Comparison of ENCODE assay signal across 1 fruit fly cellular context in the genomic region with DNA sequence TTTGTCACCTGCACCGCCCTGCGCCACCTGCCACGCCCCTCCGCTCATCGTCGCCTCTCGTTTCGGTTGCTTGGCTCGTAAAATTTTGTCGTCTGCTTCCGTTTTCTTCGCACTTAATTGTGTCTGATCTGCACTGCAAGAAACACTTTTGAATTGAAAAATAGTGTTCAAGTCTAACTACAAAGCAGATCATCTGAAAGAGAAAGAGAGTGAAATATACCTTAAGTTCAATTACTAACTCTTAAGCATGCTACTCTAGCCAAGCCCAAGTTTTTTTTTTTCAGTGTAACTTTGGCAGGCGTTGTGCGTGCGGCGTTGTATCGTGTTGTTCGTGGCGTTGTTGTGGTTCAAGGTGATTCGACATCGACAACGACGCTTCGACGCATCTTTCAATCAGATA.
A peak's percentile ranks its signal among the peaks of the same experiment; 100 is the strongest.
TF ChIP-seq lines count a peak whose summit lies in the region.

No protein-coding gene starts in this region.

TF ChIP-seq in whole organism, embryonic, 481 proteins besides CTCF, POLR2A, EP300 and RAD21 (continued from another document and continues in another):
- peak; percentile 77 for TF ChIP-seq eyg (GFP tag; optimal IDR thresholded peaks at IDR 0.05; lab: Kevin White, UChicago)
- TF ChIP-seq lov (optimal IDR thresholded peaks at IDR 0.05; lab: Kevin White, UChicago) = no peak
- TF ChIP-seq lov (GFP tag; IDR thresholded peaks at IDR 0.05; lab: Robert Waterston, UW) = peak; percentile 90
- peak; percentile 84 for TF ChIP-seq nerfin-1 (tag; optimal IDR thresholded peaks at IDR 0.05; lab: Kevin White, UChicago)
- TF ChIP-seq Dp (GFP tag; optimal IDR thresholded peaks at IDR 0.05; lab: Kevin White, UChicago) = no peak
- peak; percentile 91 for TF ChIP-seq repo (GFP tag; optimal IDR thresholded peaks at IDR 0.05; lab: Kevin White, UChicago)
- TF ChIP-seq CG10979 (tag; optimal IDR thresholded peaks at IDR 0.05; lab: Kevin White, UChicago) = peak; percentile 86
- TF ChIP-seq vnd (GFP tag; IDR thresholded peaks at IDR 0.05; lab: Robert Waterston, UW; ENCODE audit: partially characterized antibody) = no peak
- no peak for TF ChIP-seq inv (GFP tag; IDR thresholded peaks at IDR 0.05; lab: Robert Waterston, UW; ENCODE audit: partially characterized antibody)
- TF ChIP-seq CG12391 (tag; optimal IDR thresholded peaks at IDR 0.05; lab: Kevin White, UChicago) = peak; percentile 88
- TF ChIP-seq twi (tag; optimal IDR thresholded peaks at IDR 0.05; lab: Kevin White, UChicago) = peak; percentile 69
- TF ChIP-seq CG12659 (GFP tag; optimal IDR thresholded peaks at IDR 0.05; lab: Kevin White, UChicago) = peak; percentile 93
- peak; percentile 89 for TF ChIP-seq CG11398 (GFP tag; optimal IDR thresholded peaks at IDR 0.05; lab: Kevin White, UChicago)
- peak; percentile 94 for TF ChIP-seq caup (GFP tag; optimal IDR thresholded peaks at IDR 0.05; lab: Kevin White, UChicago; ENCODE audit: severe bottlenecking)
- TF ChIP-seq zfh1 (GFP tag; IDR thresholded peaks at IDR 0.05; lab: Robert Waterston, UW) = peak; percentile 93
- TF ChIP-seq az2 (GFP tag; optimal IDR thresholded peaks at IDR 0.05; lab: Kevin White, UChicago) = peak; percentile 91
- no peak for TF ChIP-seq bbx (GFP tag; IDR thresholded peaks at IDR 0.05; lab: Robert Waterston, UW; ENCODE audit: partially characterized antibody)
- TF ChIP-seq pho (GFP tag; optimal IDR thresholded peaks at IDR 0.05; lab: Kevin White, UChicago) = peak; percentile 93
- TF ChIP-seq MBD-R2 (GFP tag; IDR thresholded peaks at IDR 0.05; lab: Robert Waterston, UW) = peak; percentile 86
- TF ChIP-seq Hmx (GFP tag; optimal IDR thresholded peaks at IDR 0.05; lab: Kevin White, UChicago) = peak; percentile 48
- TF ChIP-seq Jarid2 (GFP tag; optimal IDR thresholded peaks at IDR 0.05; lab: Kevin White, UChicago) = peak; percentile 66
- peak; percentile 82 for TF ChIP-seq jigr1 (GFP tag; IDR thresholded peaks at IDR 0.05; lab: Robert Waterston, UW)
- TF ChIP-seq Ravus (GFP tag; IDR thresholded peaks at IDR 0.05; lab: Robert Waterston, UW) = peak; percentile 63
- peak; percentile 86 for TF ChIP-seq CG7987 (GFP tag; optimal IDR thresholded peaks at IDR 0.05; lab: Kevin White, UChicago)
- TF ChIP-seq CG17612 (GFP tag; IDR thresholded peaks at IDR 0.05; lab: Robert Waterston, UW) = peak; percentile 76
- peak; percentile 92 for TF ChIP-seq CG9932 (GFP tag; IDR thresholded peaks at IDR 0.05; lab: Robert Waterston, UW)
- TF ChIP-seq Ada2b (GFP tag; IDR thresholded peaks at IDR 0.05; lab: Robert Waterston, UW) = peak; percentile 95
- peak; percentile 95 for TF ChIP-seq Sox102F (GFP tag; optimal IDR thresholded peaks at IDR 0.05; lab: Kevin White, UChicago)
- peak; percentile 69 for TF ChIP-seq trh (GFP tag; optimal IDR thresholded peaks at IDR 0.05; lab: Kevin White, UChicago)
- TF ChIP-seq wor (GFP tag; IDR thresholded peaks at IDR 0.05; lab: Robert Waterston, UW) = peak; percentile 82
- peak; percentile 84 for TF ChIP-seq CG6254 (GFP tag; optimal IDR thresholded peaks at IDR 0.05; lab: Kevin White, UChicago)
- TF ChIP-seq scrt (GFP tag; optimal IDR thresholded peaks at IDR 0.05; lab: Kevin White, UChicago) = peak; percentile 87
- TF ChIP-seq ken (GFP tag; IDR thresholded peaks at IDR 0.05; lab: Robert Waterston, UW) = peak; percentile 92
- peak; percentile 94 for TF ChIP-seq CG10366 (GFP tag; IDR thresholded peaks at IDR 0.05; lab: Robert Waterston, UW)
- TF ChIP-seq esg (GFP tag; conservative IDR thresholded peaks at IDR 0.05; lab: Robert Waterston, UW) = peak; percentile 93
- TF ChIP-seq Sin3A (optimal IDR thresholded peaks at IDR 0.05; lab: Kevin White, UChicago) = no peak
- peak; percentile 92 for TF ChIP-seq CG9876 (GFP tag; optimal IDR thresholded peaks at IDR 0.05; lab: Kevin White, UChicago)
- no peak for TF ChIP-seq hb (GFP tag; IDR thresholded peaks at IDR 0.05; lab: Robert Waterston, UW; ENCODE audit: partially characterized antibody)
- peak; percentile 80 for TF ChIP-seq CG43689 (GFP tag; IDR thresholded peaks at IDR 0.05; lab: Robert Waterston, UW)
- peak; percentile 92 for TF ChIP-seq btn (GFP tag; optimal IDR thresholded peaks at IDR 0.05; lab: Kevin White, UChicago)
- TF ChIP-seq emc (GFP tag; optimal IDR thresholded peaks at IDR 0.05; lab: Kevin White, UChicago) = peak; percentile 90
- TF ChIP-seq ATbp (GFP tag; optimal IDR thresholded peaks at IDR 0.05; lab: Kevin White, UChicago) = peak; percentile 92
- peak; percentile 92 for TF ChIP-seq mirr (GFP tag; optimal IDR thresholded peaks at IDR 0.05; lab: Kevin White, UChicago)
- peak; percentile 83 for TF ChIP-seq cas (GFP tag; IDR thresholded peaks at IDR 0.05; lab: Robert Waterston, UW)
- TF ChIP-seq Xrp1 (GFP tag; IDR thresholded peaks at IDR 0.05; lab: Robert Waterston, UW) = peak; percentile 87
- peak; percentile 87 for TF ChIP-seq sug (tag; optimal IDR thresholded peaks at IDR 0.05; lab: Kevin White, UChicago)
- TF ChIP-seq tap (tag; optimal IDR thresholded peaks at IDR 0.05; lab: Kevin White, UChicago) = peak; percentile 83
- TF ChIP-seq Fer2 (tag; optimal IDR thresholded peaks at IDR 0.05; lab: Kevin White, UChicago) = peak; percentile 93
- TF ChIP-seq CG18619 (GFP tag; optimal IDR thresholded peaks at IDR 0.05; lab: Kevin White, UChicago) = peak; percentile 91
- no peak for TF ChIP-seq HLHmδ (GFP tag; optimal IDR thresholded peaks at IDR 0.05; lab: Kevin White, UChicago)
- TF ChIP-seq CG7839 (tag; optimal IDR thresholded peaks at IDR 0.05; lab: Kevin White, UChicago) = peak; percentile 95
- TF ChIP-seq lab (GFP tag; optimal IDR thresholded peaks at IDR 0.05; lab: Kevin White, UChicago) = peak; percentile 97
- peak; percentile 93 for TF ChIP-seq Hsf (GFP tag; optimal IDR thresholded peaks at IDR 0.05; lab: Kevin White, UChicago)
- TF ChIP-seq CrebB (tag; optimal IDR thresholded peaks at IDR 0.05; lab: Kevin White, UChicago) = peak; percentile 83
- TF ChIP-seq CG13424 (tag; optimal IDR thresholded peaks at IDR 0.05; lab: Kevin White, UChicago) = peak; percentile 92
- TF ChIP-seq Dad (GFP tag; optimal IDR thresholded peaks at IDR 0.05; lab: Kevin White, UChicago) = peak; percentile 93
- TF ChIP-seq CG13296 (GFP tag; optimal IDR thresholded peaks at IDR 0.05; lab: Kevin White, UChicago) = peak; percentile 91
- TF ChIP-seq dm (GFP tag; optimal IDR thresholded peaks at IDR 0.05; lab: Kevin White, UChicago) = peak; percentile 82
- peak; percentile 77 for TF ChIP-seq sr (GFP tag; IDR thresholded peaks at IDR 0.05; lab: Robert Waterston, UW)
- peak; percentile 89 for TF ChIP-seq CG12744 (GFP tag; optimal IDR thresholded peaks at IDR 0.05; lab: Kevin White, UChicago)
- peak; percentile 82 for TF ChIP-seq abd-A (tag; optimal IDR thresholded peaks at IDR 0.05; lab: Kevin White, UChicago)
- peak; percentile 92 for TF ChIP-seq CG5245 (GFP tag; optimal IDR thresholded peaks at IDR 0.05; lab: Kevin White, UChicago)
- 0 out of 2 replicates have a peak, but pooled peaks have one; percentile 2 for TF ChIP-seq Dref (GFP tag; IDR thresholded peaks at IDR 0.05; lab: Robert Waterston, UW)
- TF ChIP-seq nmo (GFP tag; optimal IDR thresholded peaks at IDR 0.05; lab: Kevin White, UChicago) = peak; percentile 94
- TF ChIP-seq wek (GFP tag; optimal IDR thresholded peaks at IDR 0.05; lab: Kevin White, UChicago) = peak; percentile 77
- TF ChIP-seq sc (optimal IDR thresholded peaks at IDR 0.05; lab: Kevin White, UChicago) = no peak
- peak; percentile 73 for TF ChIP-seq sc (GFP tag; optimal IDR thresholded peaks at IDR 0.05; lab: Kevin White, UChicago)
- no peak for TF ChIP-seq usp (GFP tag; optimal IDR thresholded peaks at IDR 0.05; lab: Kevin White, UChicago)
- no peak for TF ChIP-seq Dll (GFP tag; IDR thresholded peaks at IDR 0.05; lab: Robert Waterston, UW; ENCODE audit: partially characterized antibody)
- TF ChIP-seq disco-r (GFP tag; optimal IDR thresholded peaks at IDR 0.05; lab: Kevin White, UChicago) = peak; percentile 90
- peak; percentile 94 for TF ChIP-seq pum (GFP tag; optimal IDR thresholded peaks at IDR 0.05; lab: Kevin White, UChicago)
- no peak for TF ChIP-seq Opbp (GFP tag; IDR thresholded peaks at IDR 0.05; lab: Robert Waterston, UW; ENCODE audit: partially characterized antibody)
- TF ChIP-seq hkb (optimal IDR thresholded peaks at IDR 0.05; lab: Kevin White, UChicago) = no peak
- TF ChIP-seq hkb (GFP tag; IDR thresholded peaks at IDR 0.05; lab: Robert Waterston, UW) = peak; percentile 94
- peak; percentile 94 for TF ChIP-seq her (GFP tag; optimal IDR thresholded peaks at IDR 0.05; lab: Kevin White, UChicago)
- TF ChIP-seq Bgb (GFP tag; IDR thresholded peaks at IDR 0.05; lab: Robert Waterston, UW; ENCODE audit: partially characterized antibody) = no peak
- peak; percentile 63 for TF ChIP-seq CG31388 (GFP tag; optimal IDR thresholded peaks at IDR 0.05; lab: Kevin White, UChicago)
- peak; percentile 91 for TF ChIP-seq CG14014 (GFP tag; IDR thresholded peaks at IDR 0.05; lab: Robert Waterston, UW)
- TF ChIP-seq lola (GFP tag; optimal IDR thresholded peaks at IDR 0.05; lab: Kevin White, UChicago) = peak in 1 of 3 experiments; percentile 67
- peak; percentile 75 for TF ChIP-seq CG15601 (tag; optimal IDR thresholded peaks at IDR 0.05; lab: Kevin White, UChicago)
- TF ChIP-seq slbo (GFP tag; IDR thresholded peaks at IDR 0.05; lab: Robert Waterston, UW) = peak; percentile 96
- peak; percentile 88 for TF ChIP-seq Mes4 (GFP tag; optimal IDR thresholded peaks at IDR 0.05; lab: Kevin White, UChicago)
- TF ChIP-seq Spps (tag; optimal IDR thresholded peaks at IDR 0.05; lab: Kevin White, UChicago) = peak; percentile 71
- TF ChIP-seq ERR (GFP tag; optimal IDR thresholded peaks at IDR 0.05; lab: Kevin White, UChicago) = peak; percentile 93
- peak; percentile 87 for TF ChIP-seq HmgD (GFP tag; optimal IDR thresholded peaks at IDR 0.05; lab: Kevin White, UChicago)
- TF ChIP-seq CG18011 (GFP tag; optimal IDR thresholded peaks at IDR 0.05; lab: Kevin White, UChicago) = peak; percentile 69
- TF ChIP-seq CG11093 (GFP tag; IDR thresholded peaks at IDR 0.05; lab: Robert Waterston, UW) = peak; percentile 85; the same call in 2 of the 3 replicates
- peak; percentile 58 for TF ChIP-seq zf30C (GFP tag; optimal IDR thresholded peaks at IDR 0.05; lab: Kevin White, UChicago)
- peak; percentile 85 for TF ChIP-seq Sox100B (GFP tag; optimal IDR thresholded peaks at IDR 0.05; lab: Kevin White, UChicago)
- peak; percentile 73 for TF ChIP-seq ftz-f1 (GFP tag; optimal IDR thresholded peaks at IDR 0.05; lab: Kevin White, UChicago)
- peak; percentile 60; the same call in 1 of the 2 replicates for TF ChIP-seq CkIIα-i1 (GFP tag; IDR thresholded peaks at IDR 0.05; lab: Robert Waterston, UW)
- peak; percentile 91 for TF ChIP-seq zfh2 (GFP tag; optimal IDR thresholded peaks at IDR 0.05; lab: Kevin White, UChicago)
- TF ChIP-seq danr (GFP tag; IDR thresholded peaks at IDR 0.05; lab: Robert Waterston, UW) = peak; percentile 83
- TF ChIP-seq gcm (GFP tag; optimal IDR thresholded peaks at IDR 0.05; lab: Kevin White, UChicago) = peak; percentile 81
- peak; percentile 86 for TF ChIP-seq oc (tag; optimal IDR thresholded peaks at IDR 0.05; lab: Kevin White, UChicago)
- peak; percentile 66 for TF ChIP-seq Adf1 (GFP tag; IDR thresholded peaks at IDR 0.05; lab: Robert Waterston, UW)
- peak; percentile 91 to 92 for TF ChIP-seq chif (GFP tag; optimal IDR thresholded peaks at IDR 0.05; lab: Kevin White, UChicago)
- TF ChIP-seq Fer3 (tag; optimal IDR thresholded peaks at IDR 0.05; lab: Kevin White, UChicago) = peak; percentile 95
- TF ChIP-seq CG17361 (GFP tag; IDR thresholded peaks at IDR 0.05; lab: Robert Waterston, UW) = peak; percentile 84
- TF ChIP-seq psq (GFP tag; optimal IDR thresholded peaks at IDR 0.05; lab: Kevin White, UChicago) = peak; percentile 69
- peak; percentile 93 for TF ChIP-seq row (GFP tag; IDR thresholded peaks at IDR 0.05; lab: Robert Waterston, UW)
- TF ChIP-seq ase (GFP tag; IDR thresholded peaks at IDR 0.05; lab: Robert Waterston, UW) = peak; percentile 88
- TF ChIP-seq CG4707 (GFP tag; optimal IDR thresholded peaks at IDR 0.05; lab: Kevin White, UChicago) = peak; percentile 71
- TF ChIP-seq CG8388 (GFP tag; optimal IDR thresholded peaks at IDR 0.05; lab: Kevin White, UChicago) = peak; percentile 86
- TF ChIP-seq Nf-YC (tag; optimal IDR thresholded peaks at IDR 0.05; lab: Kevin White, UChicago) = peak; percentile 68
- no peak for TF ChIP-seq unc-4 (GFP tag; IDR thresholded peaks at IDR 0.05; lab: Robert Waterston, UW; ENCODE audit: partially characterized antibody)
- TF ChIP-seq CG12219 (GFP tag; optimal IDR thresholded peaks at IDR 0.05; lab: Kevin White, UChicago) = peak; percentile 89
- TF ChIP-seq CG15696 (tag; optimal IDR thresholded peaks at IDR 0.05; lab: Kevin White, UChicago) = peak; percentile 63
- peak; percentile 87 for TF ChIP-seq Atf3 (GFP tag; optimal IDR thresholded peaks at IDR 0.05; lab: Kevin White, UChicago)
- peak; percentile 94 for TF ChIP-seq lilli (GFP tag; optimal IDR thresholded peaks at IDR 0.05; lab: Kevin White, UChicago)
- TF ChIP-seq Doc2 (GFP tag; IDR thresholded peaks at IDR 0.05; lab: Robert Waterston, UW) = peak; percentile 80
- TF ChIP-seq sim (GFP tag; IDR thresholded peaks at IDR 0.05; lab: Robert Waterston, UW) = peak; percentile 88
- TF ChIP-seq CG1233 (GFP tag; optimal IDR thresholded peaks at IDR 0.05; lab: Kevin White, UChicago) = peak; percentile 87
- peak; percentile 81 for TF ChIP-seq sima (GFP tag; optimal IDR thresholded peaks at IDR 0.05; lab: Kevin White, UChicago)
- TF ChIP-seq Dfd (GFP tag; optimal IDR thresholded peaks at IDR 0.05; lab: Kevin White, UChicago) = no peak
- TF ChIP-seq CG14050 (GFP tag; IDR thresholded peaks at IDR 0.05; lab: Robert Waterston, UW) = peak; percentile 91
- peak; percentile 94 for TF ChIP-seq CG7786 (GFP tag; optimal IDR thresholded peaks at IDR 0.05; lab: Kevin White, UChicago)
- TF ChIP-seq Myb (GFP tag; optimal IDR thresholded peaks at IDR 0.05; lab: Kevin White, UChicago) = peak; percentile 83
- peak; percentile 94 for TF ChIP-seq CG30403 (GFP tag; optimal IDR thresholded peaks at IDR 0.05; lab: Kevin White, UChicago)
- TF ChIP-seq cg (GFP tag; optimal IDR thresholded peaks at IDR 0.05; lab: Kevin White, UChicago) = no peak
- peak; percentile 87 for TF ChIP-seq CG6765 (GFP tag; optimal IDR thresholded peaks at IDR 0.05; lab: Kevin White, UChicago)
- TF ChIP-seq CG12299 (tag; optimal IDR thresholded peaks at IDR 0.05; lab: Kevin White, UChicago) = peak; percentile 89
- TF ChIP-seq ab (GFP tag; optimal IDR thresholded peaks at IDR 0.05; lab: Kevin White, UChicago) = peak; percentile 79
- peak; percentile 90 for TF ChIP-seq chm (GFP tag; IDR thresholded peaks at IDR 0.05; lab: Robert Waterston, UW)
- peak; percentile 95 for TF ChIP-seq CG14441 (GFP tag; IDR thresholded peaks at IDR 0.05; lab: Robert Waterston, UW)
- TF ChIP-seq lmd (GFP tag; IDR thresholded peaks at IDR 0.05; lab: Robert Waterston, UW) = peak; percentile 92
- TF ChIP-seq Ets65A (GFP tag; lab: Kevin White, UChicago) = peak; percentile 99
